Worm (Caenorhabditis elegans) whole organism, early embryonic: Measurements from ENCODE around the gene btb-7.

Experiments
- ama-1 ChIP-seq: fragments of 150-350 bp; optimal IDR thresholded peaks from 2 replicates; lab custom pipeline; 2014
- ets-7 ChIP-seq: sonication (generic microtip); optimal IDR thresholded peaks from 2 replicates; lab custom pipeline; 2016; ENCODE audit warnings: missing genotype, missing genetic modification characterization, missing compliant biosample characterization
- flt-1 ChIP-seq: fragments of 200-800 bp; sonication (Bioruptor generic); IDR thresholded peaks from 2 replicates; pipeline ENCODE4 v1.3.6; 2022; ENCODE audit warnings: missing genetic modification characterization, missing compliant biosample characterization
- hmg-4 ChIP-seq: fragments of 200-800 bp; sonication (Bioruptor generic); optimal IDR thresholded peaks from 2 replicates; lab custom pipeline; 2018; ENCODE audit warnings: mild to moderate bottlenecking, missing genetic modification characterization, missing compliant biosample characterization
- scrt-1 ChIP-seq: fragments of 200-800 bp; sonication (Bioruptor generic); IDR thresholded peaks from 2 replicates; pipeline ENCODE4 v1.3.6; 2022; ENCODE audit warnings: missing genetic modification characterization, missing compliant biosample characterization

ce11 chrII:1703363-1703762, 9.7 kb upstream of the btb-7 start, which contains the start of gene fbxb-47:
- no peak for TF ChIP-seq ama-1 (lab: Kevin White, UChicago)
- no peak for TF ChIP-seq hmg-4 (GFP tag; lab: Kevin White, UChicago)
- TF ChIP-seq ets-7 (tag; lab: Kevin White, UChicago): no peak
- TF ChIP-seq flt-1 (GFP tag; lab: Robert Waterston, UW): no peak
- no peak for TF ChIP-seq scrt-1 (GFP tag; lab: Robert Waterston, UW)
